Fruit fly (Drosophila melanogaster) whole organism, embryonic: ENCODE data around the gene CG5435.
A peak's percentile ranks its signal among the peaks of the same experiment; 100 is the strongest.

Source experiments
- CG10366 ChIP-seq: fragments of 200-800 bp; sonication (Bioruptor generic); IDR thresholded peaks from 2 replicates; pipeline ENCODE4 v1.3.6; 2022; ENCODE audit warnings: missing biosample characterization, missing genetic modification characterization
- CG12219 ChIP-seq: fragments of 200-800 bp; sonication (Bioruptor generic); optimal IDR thresholded peaks from 3 replicates; lab custom pipeline; 2018; ENCODE audit warnings: missing biosample characterization, mild to moderate bottlenecking, missing genetic modification characterization
- CG12942 ChIP-seq: fragments of 200-800 bp; sonication (Bioruptor generic); optimal IDR thresholded peaks from 3 replicates; lab custom pipeline; 2016; ENCODE audit warnings: missing biosample characterization, missing genetic modification characterization
- CG13123 ChIP-seq: fragments of 200-800 bp; sonication (Bioruptor generic); optimal IDR thresholded peaks from 2 replicates; lab custom pipeline; 2016; ENCODE audit warnings: missing biosample characterization, missing genetic modification characterization
- CG16813 ChIP-seq: fragments of 200-800 bp; sonication (Bioruptor generic); IDR thresholded peaks from 3 replicates; pipeline ENCODE4 v1.3.6; 2022; ENCODE audit warnings: missing biosample characterization, missing genetic modification characterization; ENCODE audit not compliant: partially characterized antibody
- CG18262 ChIP-seq: fragments of 200-800 bp; optimal IDR thresholded peaks from 3 replicates; lab custom pipeline; 2019; ENCODE audit warnings: missing biosample characterization, mild to moderate bottlenecking, missing genetic modification characterization, moderate library complexity
- CG2116 ChIP-seq: fragments of 200-800 bp; sonication (Bioruptor generic); optimal IDR thresholded peaks from 3 replicates; lab custom pipeline; 2018; ENCODE audit warnings: missing biosample characterization, mild to moderate bottlenecking, missing genetic modification characterization
- CG2875 ChIP-seq: fragments of 200-800 bp; sonication (Bioruptor generic); optimal IDR thresholded peaks from 2 replicates; lab custom pipeline; 2017; ENCODE audit warnings: missing biosample characterization, mild to moderate bottlenecking, missing genetic modification characterization, missing genetic modification reagents
- CG3407 ChIP-seq: fragments of 200-800 bp; sonication (Bioruptor generic); optimal IDR thresholded peaks from 2 replicates; lab custom pipeline; 2018; ENCODE audit warnings: missing biosample characterization, mild to moderate bottlenecking, missing genetic modification characterization
- CG3726 ChIP-seq: fragments of 200-800 bp; sonication (Bioruptor generic); IDR thresholded peaks from 3 replicates; pipeline ENCODE4, ENCODE4 v1.3.6; 2022; ENCODE audit warnings: missing biosample characterization, missing genetic modification characterization
- CG4328 ChIP-seq: fragments of 200-800 bp; sonication (Bioruptor generic); optimal IDR thresholded peaks from 3 replicates; lab custom pipeline; 2017; ENCODE audit warnings: missing biosample characterization, missing genetic modification reagents, missing genetic modification characterization
- CG4360 ChIP-seq: fragments of 200-800 bp; sonication (Bioruptor generic); IDR thresholded peaks from 2 replicates; pipeline ENCODE4 v1.3.6; 2022; ENCODE audit warnings: missing biosample characterization, missing genetic modification characterization
- CG4707 ChIP-seq: fragments of 200-800 bp; sonication (Bioruptor generic); optimal IDR thresholded peaks from 2 replicates; lab custom pipeline; 2018; ENCODE audit warnings: missing biosample characterization, mild to moderate bottlenecking, missing genetic modification characterization, moderate library complexity
- CG6791 ChIP-seq: fragments of 200-800 bp; sonication (Bioruptor generic); IDR thresholded peaks from 3 replicates; pipeline ENCODE4 v1.3.6; 2022; ENCODE audit warnings: missing biosample characterization, missing genetic modification characterization; ENCODE audit not compliant: partially characterized antibody
- CG7271 ChIP-seq: fragments of 200-800 bp; sonication (Bioruptor generic); optimal IDR thresholded peaks from 2 replicates; lab custom pipeline; 2018; ENCODE audit warnings: missing biosample characterization, mild to moderate bottlenecking, missing genetic modification characterization, moderate library complexity
- CG9797 ChIP-seq: fragments of 200-800 bp; sonication (Bioruptor generic); optimal IDR thresholded peaks from 3 replicates; lab custom pipeline; 2018; ENCODE audit warnings: missing biosample characterization, mild to moderate bottlenecking, missing genetic modification characterization
- CHES-1-like ChIP-seq: fragments of 200-800 bp; sonication (Bioruptor generic); optimal IDR thresholded peaks from 2 replicates; lab custom pipeline; 2016; ENCODE audit warnings: missing biosample characterization, missing genetic modification characterization
- Dek ChIP-seq: fragments of 200-800 bp; sonication (Bioruptor generic); optimal IDR thresholded peaks from 3 replicates; lab custom pipeline; 2019; ENCODE audit warnings: missing biosample characterization, mild to moderate bottlenecking, missing genetic modification characterization, moderate library complexity
- Dip3 ChIP-seq: fragments of 200-800 bp; sonication (Bioruptor generic); optimal IDR thresholded peaks from 3 replicates; lab custom pipeline; 2016; ENCODE audit warnings: missing biosample characterization, missing genetic modification characterization
- H15 ChIP-seq: fragments of 200-800 bp; sonication (Bioruptor generic); IDR thresholded peaks from 3 replicates; pipeline ENCODE4 v1.3.6; 2022; ENCODE audit warnings: missing biosample characterization, missing genetic modification characterization
- HLHmδ ChIP-seq: fragments of 200-800 bp; sonication (Bioruptor generic); optimal IDR thresholded peaks from 2 replicates; lab custom pipeline; 2018; ENCODE audit warnings: missing biosample characterization, mild to moderate bottlenecking, missing genetic modification characterization, moderate library complexity
- Hand ChIP-seq: fragments of 200-800 bp; sonication (Bioruptor generic); optimal IDR thresholded peaks from 2 replicates; lab custom pipeline; 2017; ENCODE audit warnings: mild to moderate bottlenecking, missing biosample characterization, missing genetic modification reagents, missing genetic modification characterization
- Hey ChIP-seq: fragments of 200-800 bp; sonication (Bioruptor generic); optimal IDR thresholded peaks from 3 replicates; lab custom pipeline; 2018; ENCODE audit warnings: missing biosample characterization, mild to moderate bottlenecking, missing genetic modification characterization
- Hmx ChIP-seq: fragments of 200-800 bp; sonication (Bioruptor generic); optimal IDR thresholded peaks from 2 replicates; lab custom pipeline; 2016; ENCODE audit warnings: missing biosample characterization, missing genetic modification characterization
- MTF-1 ChIP-seq: fragments of 200-800 bp; sonication (Bioruptor generic); optimal IDR thresholded peaks from 2 replicates; lab custom pipeline; 2018; ENCODE audit warnings: missing biosample characterization, mild to moderate bottlenecking, missing genetic modification characterization, borderline replicate concordance
- Mad ChIP-seq: fragments of 200-800 bp; sonication (Bioruptor generic); optimal IDR thresholded peaks from 2 replicates; lab custom pipeline; 2016; ENCODE audit warnings: missing biosample characterization, missing genetic modification characterization
- NfI ChIP-seq: fragments of 200-800 bp; sonication (Bioruptor generic); optimal IDR thresholded peaks from 3 replicates; lab custom pipeline; 2018; ENCODE audit warnings: missing biosample characterization, mild to moderate bottlenecking, missing genetic modification characterization, moderate library complexity
- Oaz ChIP-seq: fragments of 200-800 bp; sonication (Bioruptor generic); IDR thresholded peaks from 2 replicates; pipeline ENCODE4 v1.3.6; 2022; ENCODE audit warnings: missing biosample characterization, missing genetic modification characterization
- Oli ChIP-seq: fragments of 200-800 bp; sonication (Bioruptor generic); optimal IDR thresholded peaks from 2 replicates; lab custom pipeline; 2018; ENCODE audit warnings: missing biosample characterization, mild to moderate bottlenecking, missing genetic modification characterization, moderate library complexity
- Sry-δ ChIP-seq: fragments of 200-800 bp; sonication (Bioruptor generic); optimal IDR thresholded peaks from 2 replicates; lab custom pipeline; 2016; ENCODE audit warnings: missing biosample characterization, missing genetic modification characterization
- Vsx1 ChIP-seq: fragments of 200-800 bp; sonication (Bioruptor generic); optimal IDR thresholded peaks from 2 replicates; lab custom pipeline; 2017; ENCODE audit warnings: missing biosample characterization, mild to moderate bottlenecking, missing genetic modification characterization, missing genetic modification reagents
- br ChIP-seq: fragments of >200 bp; optimal IDR thresholded peaks from 2 replicates; lab custom pipeline; 2017
- crc ChIP-seq: fragments of 200-800 bp; sonication (Bioruptor generic); optimal IDR thresholded peaks from 2 replicates; lab custom pipeline; 2016; ENCODE audit warnings: missing biosample characterization, missing genetic modification characterization
- dmrt11E ChIP-seq: fragments of 200-800 bp; sonication (Bioruptor generic); optimal IDR thresholded peaks from 3 replicates; lab custom pipeline; 2018; ENCODE audit warnings: missing biosample characterization, mild to moderate bottlenecking, missing genetic modification characterization, moderate library complexity
- ewg ChIP-seq: fragments of 200-800 bp; sonication (Bioruptor generic); optimal IDR thresholded peaks from 3 replicates; lab custom pipeline; 2017; ENCODE audit warnings: mild to moderate bottlenecking, missing biosample characterization, missing genetic modification reagents, missing genetic modification characterization
- fd96Cb ChIP-seq: fragments of 200-800 bp; sonication (Bioruptor generic); optimal IDR thresholded peaks from 2 replicates; lab custom pipeline; 2018; ENCODE audit warnings: missing biosample characterization, mild to moderate bottlenecking, missing genetic modification characterization, moderate library complexity
- gem ChIP-seq: fragments of 200-800 bp; sonication (Bioruptor generic); optimal IDR thresholded peaks from 2 replicates; lab custom pipeline; 2019; ENCODE audit warnings: missing biosample characterization, mild to moderate bottlenecking, missing genetic modification characterization, moderate library complexity
- h ChIP-seq: fragments of >200 bp; optimal IDR thresholded peaks from 2 replicates; lab custom pipeline; 2017
- ind ChIP-seq: fragments of 200-800 bp; sonication (Bioruptor generic); optimal IDR thresholded peaks from 3 replicates; lab custom pipeline; 2016; ENCODE audit warnings: missing biosample characterization, missing genetic modification characterization
- jigr1 ChIP-seq: fragments of 200-800 bp; sonication (Bioruptor generic); IDR thresholded peaks from 3 replicates; pipeline ENCODE4 v1.3.6; 2022; ENCODE audit warnings: missing biosample characterization, missing genetic modification characterization
- ken ChIP-seq: fragments of 200-800 bp; sonication (Bioruptor generic); IDR thresholded peaks from 3 replicates; pipeline ENCODE4 v1.3.6; 2022; ENCODE audit warnings: missing biosample characterization, missing genetic modification characterization
- maf-S ChIP-seq: fragments of 200-800 bp; sonication (Bioruptor generic); optimal IDR thresholded peaks from 2 replicates; lab custom pipeline; 2016; ENCODE audit warnings: missing biosample characterization, missing genetic modification characterization
- mam ChIP-seq: fragments of 200-800 bp; sonication (Bioruptor generic); optimal IDR thresholded peaks from 3 replicates; lab custom pipeline; 2016; ENCODE audit warnings: missing biosample characterization, missing genetic modification characterization
- nau ChIP-seq: fragments of 200-800 bp; sonication (Bioruptor generic); optimal IDR thresholded peaks from 3 replicates; lab custom pipeline; 2017; ENCODE audit warnings: missing biosample characterization, mild to moderate bottlenecking, missing genetic modification characterization, missing genetic modification reagents
- nerfin-1 ChIP-seq: fragments of 200-800 bp; sonication (Bioruptor generic); optimal IDR thresholded peaks from 3 replicates; lab custom pipeline; 2019; ENCODE audit warnings: missing biosample characterization, mild to moderate bottlenecking, missing genetic modification characterization, moderate library complexity
- pfk ChIP-seq: fragments of 200-800 bp; sonication (Bioruptor generic); optimal IDR thresholded peaks from 2 replicates; lab custom pipeline; 2018; ENCODE audit warnings: missing biosample characterization, mild to moderate bottlenecking, missing genetic modification characterization, moderate library complexity
- scrt ChIP-seq: fragments of 200-800 bp; sonication (Bioruptor generic); optimal IDR thresholded peaks from 2 replicates; lab custom pipeline; 2018; ENCODE audit warnings: missing biosample characterization, mild to moderate bottlenecking, missing genetic modification characterization, moderate library complexity
- sens-2 ChIP-seq: fragments of 200-800 bp; sonication (Bioruptor generic); IDR thresholded peaks from 2 replicates; pipeline ENCODE4 v1.3.6; 2022; ENCODE audit warnings: missing biosample characterization, missing genetic modification characterization
- ssp ChIP-seq: fragments of 200-800 bp; sonication (Bioruptor generic); IDR thresholded peaks from 2 replicates; pipeline ENCODE4 v1.3.6; 2022; ENCODE audit warnings: missing biosample characterization, missing genetic modification characterization
- sug ChIP-seq: fragments of 200-800 bp; optimal IDR thresholded peaks from 2 replicates; lab custom pipeline; 2019; ENCODE audit warnings: missing biosample characterization, mild to moderate bottlenecking, missing genetic modification characterization, moderate library complexity
- unc-4 ChIP-seq: fragments of 200-800 bp; sonication (Bioruptor generic); IDR thresholded peaks from 2 replicates; pipeline ENCODE4 v1.3.6; 2022; ENCODE audit warnings: missing biosample characterization, missing genetic modification characterization; ENCODE audit not compliant: partially characterized antibody
- z ChIP-seq: fragments of 200-800 bp; sonication (Bioruptor generic); IDR thresholded peaks from 3 replicates; pipeline ENCODE4 v1.3.6; 2022; ENCODE audit warnings: missing biosample characterization, missing genetic modification characterization

Gene CG5435

dm6 chr2L:12424555-12424954, 6.1 kb downstream of the CG5435 start, which contains the start of gene Fam92 (continued):
- TF ChIP-seq Mad (GFP tag; lab: Kevin White, UChicago) (peak; percentile 7), CG4328 (no peak), h (lab: Kevin White, UChicago) (no peak), CG16813 (no peak), ewg (GFP tag; lab: Kevin White, UChicago) (no peak), unc-4 (GFP tag; lab: Robert Waterston, UW) (no peak), CG4360 (no peak), CG7271 (tag; lab: Kevin White, UChicago) (no peak), Hey (tag; lab: Kevin White, UChicago) (no peak), br (no peak), CG9797 (GFP tag; lab: Kevin White, UChicago) (no peak), CG3407 (GFP tag; lab: Kevin White, UChicago) (no peak), dmrt11E (tag; lab: Kevin White, UChicago) (peak; percentile 34), CG4707 (GFP tag; lab: Kevin White, UChicago) (no peak), fd96Cb (tag; lab: Kevin White, UChicago) (no peak), sens-2 (GFP tag; lab: Robert Waterston, UW) (peak; percentile 41), CG2875 (GFP tag; lab: Kevin White, UChicago) (peak; percentile 31), gem (peak; percentile 54), Hand (GFP tag; lab: Kevin White, UChicago) (no peak), sug (tag; lab: Kevin White, UChicago) (peak; percentile 62), NfI (GFP tag; lab: Kevin White, UChicago) (peak; percentile 71), CG3726 (GFP tag; lab: Robert Waterston, UW) (no peak), mam (GFP tag; lab: Kevin White, UChicago) (peak; percentile 46), ind (GFP tag; lab: Kevin White, UChicago) (peak; percentile 36), Dek (tag; lab: Kevin White, UChicago) (peak; percentile 38), jigr1 (GFP tag; lab: Robert Waterston, UW) (no peak), CHES-1-like (no peak), Sry-δ (GFP tag; lab: Kevin White, UChicago) (peak; percentile 9), Dip3 (peak; percentile 30), CG6791 (GFP tag; lab: Robert Waterston, UW) (no peak), scrt (GFP tag; lab: Kevin White, UChicago) (no peak), crc (GFP tag; lab: Kevin White, UChicago) (no peak), Hmx (peak; percentile 21), CG10366 (peak; percentile 44; the same call in 1 of the 2 replicates), H15 (GFP tag; lab: Robert Waterston, UW) (no peak), pfk (peak; percentile 8), HLHmδ (GFP tag; lab: Kevin White, UChicago) (no peak), Oli (tag; lab: Kevin White, UChicago) (peak; percentile 24), Oaz (GFP tag; lab: Robert Waterston, UW) (no peak), ssp (no peak; the same call in 1 of the 2 replicates), maf-S (GFP tag; lab: Kevin White, UChicago) (peak; percentile 2), z (GFP tag; lab: Robert Waterston, UW) (no peak), CG13123 (GFP tag; lab: Kevin White, UChicago) (no peak), CG2116 (GFP tag; lab: Kevin White, UChicago) (peak; percentile 30), CG12219 (GFP tag; lab: Kevin White, UChicago) (no peak), nau (GFP tag; lab: Kevin White, UChicago) (peak; percentile 54), nerfin-1 (tag; lab: Kevin White, UChicago) (no peak), MTF-1 (GFP tag; lab: Kevin White, UChicago) (peak; percentile 65), CG12942 (GFP tag; lab: Kevin White, UChicago) (no peak), Vsx1 (GFP tag; lab: Kevin White, UChicago) (no peak), ken (GFP tag; lab: Robert Waterston, UW) (no peak), CG18262 (tag; lab: Kevin White, UChicago) (peak; percentile 54)
